Worm (Caenorhabditis elegans) whole organism, L2 larva: ENCODE measurements around the gene C47A4.1.

Experiments
- C34F6.9 ChIP-seq: fragments of 150-350 bp; optimal IDR thresholded peaks from 2 replicates; lab custom pipeline; 2014; ENCODE audit warnings: missing biosample characterization, missing genetic modification characterization
- F13H6.1 ChIP-seq: sonication (generic microtip); optimal IDR thresholded peaks from 2 replicates; lab custom pipeline; 2016; ENCODE audit warnings: missing genetic modification characterization, missing compliant biosample characterization
- R02D3.7 ChIP-seq: fragments of 150-350 bp; optimal IDR thresholded peaks from 2 replicates; lab custom pipeline; 2014; ENCODE audit warnings: missing biosample characterization, missing genetic modification characterization
- ZK546.5 ChIP-seq: sonication (generic microtip); optimal IDR thresholded peaks from 2 replicates; lab custom pipeline; 2017; ENCODE audit warnings: missing biosample characterization, missing genetic modification characterization
- alr-1 ChIP-seq: fragments of 150-350 bp; optimal IDR thresholded peaks from 2 replicates; lab custom pipeline; 2014; ENCODE audit warnings: missing biosample characterization, missing genetic modification characterization
- aly-2 ChIP-seq: fragments of 150-350 bp; optimal IDR thresholded peaks from 2 replicates; lab custom pipeline; 2014; ENCODE audit warnings: missing biosample characterization, missing genetic modification characterization
- ama-1 ChIP-seq: fragments of 150-350 bp; optimal IDR thresholded peaks from 2 replicates; lab custom pipeline; 2018; ENCODE audit warnings: inconsistent platforms
- ceh-16 ChIP-seq: fragments of 150-350 bp; optimal IDR thresholded peaks from 2 replicates; lab custom pipeline; 2014; ENCODE audit warnings: missing biosample characterization, missing genetic modification characterization
- ceh-82 ChIP-seq: fragments of 150-350 bp; optimal IDR thresholded peaks from 2 replicates; lab custom pipeline; 2014; ENCODE audit warnings: missing biosample characterization, missing genetic modification characterization
- crh-2 ChIP-seq: sonication (generic microtip); optimal IDR thresholded peaks from 2 replicates; lab custom pipeline; 2017; ENCODE audit warnings: missing biosample characterization, missing genetic modification characterization
- dmd-4 ChIP-seq: sonication (generic microtip); optimal IDR thresholded peaks from 2 replicates; lab custom pipeline; 2017; ENCODE audit warnings: missing biosample characterization, missing genetic modification characterization
- lin-13 ChIP-seq: fragments of 150-350 bp; optimal IDR thresholded peaks from 2 replicates; lab custom pipeline; 2014; ENCODE audit warnings: missing biosample characterization, missing genetic modification reagents, missing genetic modification characterization
- lin-39 ChIP-seq: fragments of 150-350 bp; optimal IDR thresholded peaks from 2 replicates; lab custom pipeline; 2014; ENCODE audit warnings: missing biosample characterization, missing genetic modification reagents, missing genetic modification characterization
- lsy-2 ChIP-seq, 2 experiments: fragments of 150-350 bp in 1 of 2; sonication (generic microtip) in 1 of 2; optimal IDR thresholded peaks; 2 replicates each; lab custom pipeline; 2014 to 2017; ENCODE audit warnings: missing biosample characterization in 2 of 2, missing genetic modification characterization in 2 of 2
- mab-5 ChIP-seq: fragments of 150-350 bp; optimal IDR thresholded peaks from 2 replicates; lab custom pipeline; 2014; ENCODE audit warnings: missing biosample characterization, missing genetic modification characterization
- mbf-1 ChIP-seq: sonication (generic microtip); optimal IDR thresholded peaks from 2 replicates; lab custom pipeline; 2017; ENCODE audit warnings: missing biosample characterization, missing genetic modification characterization
- mdl-1 ChIP-seq, 2 experiments: fragments of 150-350 bp in 1 of 2; sonication (generic microtip) in 1 of 2; optimal IDR thresholded peaks; 2 replicates each; lab custom pipeline; 2017; ENCODE audit warnings: missing biosample characterization in 2 of 2, missing genetic modification characterization in 2 of 2
- nhr-10 ChIP-seq: sonication (generic microtip); optimal IDR thresholded peaks from 2 replicates; lab custom pipeline; 2017; ENCODE audit warnings: missing biosample characterization, missing genetic modification characterization
- nhr-11 ChIP-seq: fragments of 150-350 bp; optimal IDR thresholded peaks from 2 replicates; lab custom pipeline; 2014; ENCODE audit warnings: missing biosample characterization, missing genetic modification characterization
- nhr-12 ChIP-seq: fragments of 150-350 bp; optimal IDR thresholded peaks from 2 replicates; lab custom pipeline; 2014; ENCODE audit warnings: missing biosample characterization, missing genetic modification characterization
- nhr-129 ChIP-seq: fragments of 150-350 bp; optimal IDR thresholded peaks from 2 replicates; lab custom pipeline; 2014; ENCODE audit warnings: missing biosample characterization, missing genetic modification characterization
- nhr-21 ChIP-seq: fragments of 150-350 bp; optimal IDR thresholded peaks from 2 replicates; lab custom pipeline; 2014; ENCODE audit warnings: missing biosample characterization, missing genetic modification characterization
- nhr-23 ChIP-seq: fragments of 150-350 bp; optimal IDR thresholded peaks from 2 replicates; lab custom pipeline; 2014; ENCODE audit warnings: missing biosample characterization, missing genetic modification reagents, missing genetic modification characterization
- nhr-237 ChIP-seq: fragments of 150-350 bp; optimal IDR thresholded peaks from 2 replicates; lab custom pipeline; 2014; ENCODE audit warnings: missing biosample characterization, missing genetic modification characterization
- nhr-25 ChIP-seq: fragments of 150-350 bp; sonication (generic microtip); optimal IDR thresholded peaks from 3 replicates; lab custom pipeline; 2014; ENCODE audit warnings: missing biosample characterization, missing genetic modification characterization
- nhr-6 ChIP-seq: fragments of 150-350 bp; optimal IDR thresholded peaks from 2 replicates; lab custom pipeline; 2014; ENCODE audit warnings: missing biosample characterization, missing genetic modification characterization
- nhr-77 ChIP-seq: fragments of 150-350 bp; optimal IDR thresholded peaks from 2 replicates; lab custom pipeline; 2014; ENCODE audit warnings: missing biosample characterization, missing genetic modification characterization
- peb-1 ChIP-seq: fragments of 150-350 bp; optimal IDR thresholded peaks from 2 replicates; lab custom pipeline; 2014; ENCODE audit warnings: missing biosample characterization, missing genetic modification characterization
- skn-1 ChIP-seq: sonication (generic microtip); optimal IDR thresholded peaks from 2 replicates; lab custom pipeline; 2017; ENCODE audit warnings: missing biosample characterization, missing genetic modification characterization
- sma-3 ChIP-seq: sonication (generic microtip); optimal IDR thresholded peaks from 2 replicates; lab custom pipeline; 2016; ENCODE audit warnings: missing genetic modification reagents, missing genetic modification characterization, missing compliant biosample characterization
- sma-9 ChIP-seq, 2 experiments: fragments of 150-350 bp in 1 of 2; sonication (generic microtip) in 1 of 2; optimal IDR thresholded peaks; 2 replicates each; lab custom pipeline; 2014 to 2016; ENCODE audit warnings: missing genetic modification characterization in 2 of 2, mild to moderate bottlenecking in 1 of 2, missing biosample characterization in 1 of 2, missing compliant biosample characterization in 1 of 2, missing genetic modification reagents in 1 of 2, moderate library complexity in 1 of 2
- snpc-4 ChIP-seq: fragments of 150-350 bp; optimal IDR thresholded peaks from 2 replicates; lab custom pipeline; 2014; ENCODE audit warnings: missing biosample characterization, missing genetic modification characterization
- unc-39 ChIP-seq: fragments of 150-350 bp; optimal IDR thresholded peaks from 2 replicates; lab custom pipeline; 2014; ENCODE audit warnings: missing biosample characterization, missing genetic modification characterization
- unc-55 ChIP-seq: fragments of 150-350 bp; sonication (generic microtip); optimal IDR thresholded peaks from 3 replicates; lab custom pipeline; 2014; ENCODE audit warnings: missing biosample characterization, missing genetic modification reagents, missing genetic modification characterization
- unc-62 ChIP-seq: fragments of 150-350 bp; optimal IDR thresholded peaks from 2 replicates; lab custom pipeline; 2014; ENCODE audit warnings: missing biosample characterization, missing genetic modification reagents, missing genetic modification characterization
- zag-1 ChIP-seq: fragments of 150-350 bp; optimal IDR thresholded peaks from 2 replicates; lab custom pipeline; 2014; ENCODE audit warnings: missing biosample characterization, missing genetic modification characterization
- ztf-1 ChIP-seq: fragments of 200-800 bp; sonication (Bioruptor generic); conservative IDR thresholded peaks from 2 replicates; pipeline ENCODE4 v1.3.6; 2022; ENCODE audit warnings: missing genetic modification characterization, missing compliant biosample characterization
- ztf-11 ChIP-seq: sonication (generic microtip); optimal IDR thresholded peaks from 2 replicates; lab custom pipeline; 2017; ENCODE audit warnings: missing biosample characterization, missing genetic modification characterization
- ztf-4 ChIP-seq: fragments of 150-350 bp; optimal IDR thresholded peaks from 2 replicates; lab custom pipeline; 2014; ENCODE audit warnings: missing biosample characterization, missing genetic modification characterization

C47A4.1 gene

DNA sequence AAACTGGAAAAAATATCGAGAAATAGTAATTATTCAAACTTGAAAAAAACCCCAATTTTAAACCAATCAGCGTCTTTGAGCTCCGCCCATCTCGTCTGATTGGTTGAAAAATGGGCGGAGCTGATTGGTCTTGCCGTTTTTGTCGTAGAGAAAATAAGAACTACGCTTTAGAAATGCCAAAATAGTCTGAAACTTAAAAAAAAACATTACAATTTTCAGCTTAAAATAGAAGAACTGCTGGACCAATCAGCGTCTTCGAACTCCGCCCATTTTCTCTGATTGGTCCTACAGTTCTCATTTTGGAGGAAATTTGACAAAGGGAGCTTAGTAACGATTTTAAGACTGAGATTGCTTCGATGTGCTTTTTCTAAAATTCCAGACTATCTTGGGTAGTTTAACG lies 36.7 kb downstream of the C47A4.1 start:
- TF ChIP-seq sma-9 (GFP tag; optimal IDR thresholded peaks at IDR 0.05; lab: Kevin White, UChicago) = no peak
- no peak for TF ChIP-seq sma-9 (tag; optimal IDR thresholded peaks at IDR 0.05; lab: Kevin White, UChicago)
- no peak for TF ChIP-seq ztf-1 (GFP tag; lab: Robert Waterston, UW)
- TF ChIP-seq R02D3.7 (tag; lab: Kevin White, UChicago) = no peak
- TF ChIP-seq ztf-11 (tag; lab: Kevin White, UChicago) = no peak
- no peak for TF ChIP-seq snpc-4 (tag; lab: Kevin White, UChicago)
- no peak for TF ChIP-seq peb-1 (tag; lab: Kevin White, UChicago)
- no peak for TF ChIP-seq nhr-23 (tag; lab: Kevin White, UChicago)
- TF ChIP-seq ZK546.5 = no peak
- no peak for TF ChIP-seq nhr-10 (tag; lab: Kevin White, UChicago)
- TF ChIP-seq mbf-1 = no peak
- no peak for TF ChIP-seq nhr-25 (tag; lab: Kevin White, UChicago)
- no peak for TF ChIP-seq nhr-129 (tag; lab: Kevin White, UChicago)
- no peak for TF ChIP-seq F13H6.1 (tag; lab: Kevin White, UChicago)
- no peak for TF ChIP-seq mdl-1 (tag; optimal IDR thresholded peaks at IDR 0.05; lab: Kevin White, UChicago)

ce11 chrIV:13678649-13679048 lies 37.5 kb downstream of the C47A4.1 start, which contains the start of gene srlf-26:
TSS of gene srlf-26 (plus strand) at chrIV:13678949.
- TF ChIP-seq nhr-237 (tag; lab: Kevin White, UChicago) = no peak
- no peak for TF ChIP-seq nhr-25 (tag; lab: Kevin White, UChicago)
- no peak for TF ChIP-seq ama-1 (lab: Kevin White, UChicago)
- no peak for TF ChIP-seq mdl-1 (tag; optimal IDR thresholded peaks at IDR 0.05; lab: Kevin White, UChicago)
- no peak for TF ChIP-seq snpc-4 (tag; lab: Kevin White, UChicago)
- TF ChIP-seq ceh-16 (tag; lab: Kevin White, UChicago) = no peak
- no peak for TF ChIP-seq F13H6.1 (tag; lab: Kevin White, UChicago)
- no peak for TF ChIP-seq mab-5
- no peak for TF ChIP-seq ceh-82 (tag; lab: Kevin White, UChicago)
- no peak for TF ChIP-seq zag-1 (tag; lab: Kevin White, UChicago)
- TF ChIP-seq nhr-12 = no peak
- TF ChIP-seq unc-55 = no peak

- no peak for TF ChIP-seq alr-1 (tag; lab: Kevin White, UChicago)
- no peak for TF ChIP-seq nhr-23 (tag; lab: Kevin White, UChicago)
- no peak for TF ChIP-seq dmd-4 (tag; lab: Kevin White, UChicago)
- TF ChIP-seq zag-1 (tag; lab: Kevin White, UChicago) = no peak
- no peak for TF ChIP-seq unc-62 (GFP tag; lab: Kevin White, UChicago)
- no peak for TF ChIP-seq ama-1 (lab: Kevin White, UChicago)
- TF ChIP-seq nhr-25 (tag; lab: Kevin White, UChicago) = no peak
- TF ChIP-seq sma-3 (GFP tag; lab: Kevin White, UChicago) = no peak
- no peak for TF ChIP-seq crh-2
- TF ChIP-seq nhr-6 (tag; lab: Kevin White, UChicago) = no peak
- TF ChIP-seq mdl-1 (tag; optimal IDR thresholded peaks at IDR 0.05; lab: Kevin White, UChicago) = no peak
- no peak for TF ChIP-seq F13H6.1 (tag; lab: Kevin White, UChicago)
- TF ChIP-seq nhr-21 = no peak
- TF ChIP-seq nhr-129 (tag; lab: Kevin White, UChicago) = no peak
Observed at ce11 chrIV:13673504-13673903, 42.7 kb downstream of the C47A4.1 start, which contains the start of gene oac-48. TSS of gene oac-48 (plus strand) at chrIV:13673804.

ce11 chrIV:13666849-13667430 lies 49.2 kb downstream of the C47A4.1 start, which contains the start of gene fbxa-215:
TSS of gene fbxa-215 (minus strand) at chrIV:13666909.
- no peak for TF ChIP-seq dmd-4 (tag; lab: Kevin White, UChicago)
- no peak for TF ChIP-seq lin-39 (tag; lab: Kevin White, UChicago)
- no peak for TF ChIP-seq ZK546.5
- TF ChIP-seq ztf-4 (tag; lab: Kevin White, UChicago) = no peak
- no peak for TF ChIP-seq lin-13 (GFP tag; lab: Kevin White, UChicago)
- TF ChIP-seq ztf-1 (GFP tag; lab: Robert Waterston, UW) = no peak
- TF ChIP-seq nhr-77 = no peak
- no peak for TF ChIP-seq nhr-11
- TF ChIP-seq lsy-2 (tag; optimal IDR thresholded peaks at IDR 0.05; lab: Kevin White, UChicago) = no peak
- no peak for TF ChIP-seq unc-39 (tag; lab: Kevin White, UChicago)
- TF ChIP-seq C34F6.9 (tag; lab: Kevin White, UChicago) = no peak
- TF ChIP-seq unc-62 (GFP tag; lab: Kevin White, UChicago) = no peak
- no peak for TF ChIP-seq nhr-25 (tag; lab: Kevin White, UChicago)
- TF ChIP-seq F13H6.1 (tag; lab: Kevin White, UChicago) = no peak
- TF ChIP-seq mdl-1 (tag; optimal IDR thresholded peaks at IDR 0.05; lab: Kevin White, UChicago) = no peak
- TF ChIP-seq skn-1 (tag; lab: Kevin White, UChicago) = no peak
- TF ChIP-seq crh-2 = no peak
- no peak for TF ChIP-seq aly-2 (tag; lab: Kevin White, UChicago)
